Worm (Caenorhabditis elegans) whole organism, L4 larva: ENCODE results near the gene anp-1.

Source experiments
- ceh-32 ChIP-seq: sonication (generic microtip); optimal IDR thresholded peaks from 2 replicates; lab custom pipeline; 2016; ENCODE audit warnings: mild to moderate bottlenecking, missing genetic modification characterization, missing compliant biosample characterization; ENCODE audit not compliant: poor library complexity
- ces-1 ChIP-seq: fragments of 150-350 bp; sonication (generic microtip); optimal IDR thresholded peaks from 4 replicates; lab custom pipeline; 2014; ENCODE audit warnings: missing biosample characterization, missing genetic modification reagents, missing genetic modification characterization
- daf-19 ChIP-seq: fragments of 200-800 bp; sonication (Bioruptor generic); conservative IDR thresholded peaks from 2 replicates; pipeline ENCODE4 v1.3.6; 2022; ENCODE audit warnings: missing genetic modification characterization, missing compliant biosample characterization
- dve-1 ChIP-seq: sonication (generic microtip); optimal IDR thresholded peaks from 2 replicates; lab custom pipeline; 2017; ENCODE audit warnings: antibody characterized with exemption, mild to moderate bottlenecking, missing genetic modification characterization, missing compliant biosample characterization; ENCODE audit not compliant: insufficient read depth
- jun-1 ChIP-seq: fragments of 150-350 bp; optimal IDR thresholded peaks from 2 replicates; lab custom pipeline; 2014; ENCODE audit warnings: missing biosample characterization, missing genetic modification reagents, missing genetic modification characterization
- lsy-2 ChIP-seq, 2 experiments: fragments of 150-350 bp in 1 of 2; sonication (generic microtip) in 1 of 2; optimal IDR thresholded peaks; 2 replicates each; lab custom pipeline; 2014 to 2017; ENCODE audit warnings: missing biosample characterization in 2 of 2, missing genetic modification characterization in 2 of 2
- nhr-76 ChIP-seq: fragments of 150-350 bp; optimal IDR thresholded peaks from 2 replicates; lab custom pipeline; 2014; ENCODE audit warnings: missing biosample characterization, missing genetic modification characterization
- skn-1 ChIP-seq: fragments of 150-350 bp; optimal IDR thresholded peaks from 2 replicates; lab custom pipeline; 2014; ENCODE audit warnings: missing biosample characterization, missing genetic modification characterization
- snpc-4 ChIP-seq: fragments of 150-350 bp; optimal IDR thresholded peaks from 2 replicates; lab custom pipeline; 2014; ENCODE audit warnings: missing biosample characterization, missing genetic modification characterization
- unc-130 ChIP-seq: sonication (generic microtip); optimal IDR thresholded peaks from 2 replicates; lab custom pipeline; 2016; ENCODE audit warnings: missing genetic modification reagents, missing genetic modification characterization, missing compliant biosample characterization
- ztf-7 ChIP-seq: fragments of 150-350 bp; optimal IDR thresholded peaks from 2 replicates; lab custom pipeline; 2014; ENCODE audit warnings: missing biosample characterization, missing genetic modification characterization

- TF ChIP-seq jun-1 (tag; lab: Kevin White, UChicago), result no peak
- no peak for TF ChIP-seq skn-1
- TF ChIP-seq ztf-7, result no peak
- no peak for TF ChIP-seq lsy-2 (tag; optimal IDR thresholded peaks at IDR 0.05; lab: Kevin White, UChicago)
- no peak for TF ChIP-seq daf-19
- TF ChIP-seq nhr-76 (tag; lab: Kevin White, UChicago), result no peak
- no peak for TF ChIP-seq ces-1 (GFP tag; lab: Kevin White, UChicago)
- TF ChIP-seq ceh-32 (tag; lab: Kevin White, UChicago), result no peak
- TF ChIP-seq unc-130 (GFP tag; lab: Kevin White, UChicago), result no peak
- TF ChIP-seq snpc-4 (tag; lab: Kevin White, UChicago), result no peak
- TF ChIP-seq dve-1, result peak; percentile 52
These were observed 43.9 kb upstream of the anp-1 start for ce11 chrV:12815386-12815785.
